Fruit fly (Drosophila melanogaster) whole organism, embryonic: ENCODE data around the gene RpL35.

Source experiments
- Antp ChIP-seq: fragments of 200-800 bp; sonication (Bioruptor generic); optimal IDR thresholded peaks from 3 replicates; lab custom pipeline; 2016; ENCODE audit warnings: missing biosample characterization, missing genetic modification characterization
- BEAF-32 ChIP-seq: fragments of 200-800 bp; sonication (Bioruptor generic); optimal IDR thresholded peaks from 3 replicates; lab custom pipeline; 2017; ENCODE audit warnings: missing biosample characterization, missing genetic modification characterization, mild to moderate bottlenecking, moderate library complexity, missing genetic modification reagents
- CG10431 ChIP-seq: fragments of 200-800 bp; sonication (Bioruptor generic); optimal IDR thresholded peaks from 3 replicates; lab custom pipeline; 2018; ENCODE audit warnings: missing biosample characterization, mild to moderate bottlenecking, missing genetic modification characterization
- CG10462 ChIP-seq: fragments of 200-800 bp; sonication (Bioruptor generic); optimal IDR thresholded peaks from 2 replicates; lab custom pipeline; 2016; ENCODE audit warnings: missing biosample characterization, missing genetic modification characterization
- CG11247 ChIP-seq: fragments of 200-800 bp; sonication (Bioruptor generic); IDR thresholded peaks from 2 replicates; pipeline ENCODE4 v1.3.6; 2022; ENCODE audit warnings: missing biosample characterization, missing genetic modification characterization
- CG12299 ChIP-seq: fragments of 200-800 bp; sonication (Bioruptor generic); optimal IDR thresholded peaks from 2 replicates; lab custom pipeline; 2018; ENCODE audit warnings: missing biosample characterization, mild to moderate bottlenecking, missing genetic modification characterization
- CG12744 ChIP-seq: fragments of 200-800 bp; sonication (Bioruptor generic); optimal IDR thresholded peaks from 2 replicates; lab custom pipeline; 2016; ENCODE audit warnings: missing biosample characterization, missing genetic modification characterization
- CG13624 ChIP-seq: fragments of 200-800 bp; sonication (Bioruptor generic); optimal IDR thresholded peaks from 2 replicates; lab custom pipeline; 2016; ENCODE audit warnings: missing biosample characterization, missing genetic modification characterization
- CG15479 ChIP-seq: fragments of 200-800 bp; sonication (Bioruptor generic); optimal IDR thresholded peaks from 3 replicates; lab custom pipeline; 2019; ENCODE audit warnings: missing biosample characterization, mild to moderate bottlenecking, missing genetic modification characterization, moderate library complexity
- CG15601 ChIP-seq: fragments of 200-800 bp; sonication (Bioruptor generic); optimal IDR thresholded peaks from 3 replicates; lab custom pipeline; 2019; ENCODE audit warnings: missing biosample characterization, mild to moderate bottlenecking, missing genetic modification characterization, moderate library complexity
- CG17568 ChIP-seq: fragments of 200-800 bp; sonication (Bioruptor generic); optimal IDR thresholded peaks from 2 replicates; lab custom pipeline; 2018; ENCODE audit warnings: missing biosample characterization, mild to moderate bottlenecking, missing genetic modification characterization, moderate library complexity
- CG2120 ChIP-seq: fragments of 200-800 bp; sonication (Bioruptor generic); optimal IDR thresholded peaks from 3 replicates; lab custom pipeline; 2016; ENCODE audit warnings: missing biosample characterization, missing genetic modification characterization
- CG33557 ChIP-seq: fragments of 200-800 bp; sonication (Bioruptor generic); optimal IDR thresholded peaks from 2 replicates; lab custom pipeline; 2019; ENCODE audit warnings: missing biosample characterization, mild to moderate bottlenecking, missing genetic modification characterization, moderate library complexity
- CG3407 ChIP-seq: fragments of 200-800 bp; sonication (Bioruptor generic); optimal IDR thresholded peaks from 2 replicates; lab custom pipeline; 2018; ENCODE audit warnings: missing biosample characterization, mild to moderate bottlenecking, missing genetic modification characterization
- CG4404 ChIP-seq: fragments of 200-800 bp; sonication (Bioruptor generic); IDR thresholded peaks from 2 replicates; pipeline ENCODE4 v1.3.6; 2022; ENCODE audit warnings: missing biosample characterization, missing genetic modification characterization
- CG4854 ChIP-seq: fragments of 200-800 bp; sonication (Bioruptor generic); optimal IDR thresholded peaks from 2 replicates; lab custom pipeline; 2016; ENCODE audit warnings: missing biosample characterization, missing genetic modification characterization, inconsistent platforms
- CG6175 ChIP-seq: fragments of 200-800 bp; sonication (Bioruptor generic); IDR thresholded peaks from 3 replicates; pipeline ENCODE4 v1.3.6; 2022; ENCODE audit warnings: missing biosample characterization, missing genetic modification characterization
- CG6254 ChIP-seq: fragments of 200-800 bp; sonication (Bioruptor generic); optimal IDR thresholded peaks from 3 replicates; lab custom pipeline; 2017; ENCODE audit warnings: mild to moderate bottlenecking, missing biosample characterization, missing genetic modification reagents, missing genetic modification characterization
- CG6654 ChIP-seq: fragments of 200-800 bp; sonication (Bioruptor generic); optimal IDR thresholded peaks from 2 replicates; lab custom pipeline; 2017; ENCODE audit warnings: missing biosample characterization, mild to moderate bottlenecking, missing genetic modification characterization
- Chrac-16 ChIP-seq: fragments of 200-800 bp; sonication (Bioruptor generic); optimal IDR thresholded peaks from 3 replicates; lab custom pipeline; 2016; ENCODE audit warnings: missing biosample characterization, missing genetic modification characterization
- D ChIP-seq, 2 experiments: fragments of 200-800 bp in 1 of 2; fragments of >200 bp in 1 of 2; sonication (Bioruptor generic) in 1 of 2; optimal IDR thresholded peaks; 2 replicates in 1 of 2; 3 replicates in 1 of 2; lab custom pipeline; 2017; ENCODE audit warnings: mild to moderate bottlenecking in 1 of 2, missing biosample characterization in 1 of 2, missing genetic modification characterization in 1 of 2, missing genetic modification reagents in 1 of 2
- ERR ChIP-seq: fragments of 200-800 bp; sonication (Bioruptor generic); optimal IDR thresholded peaks from 2 replicates; lab custom pipeline; 2016; ENCODE audit warnings: missing biosample characterization, missing genetic modification characterization
- Fer2 ChIP-seq: fragments of 200-800 bp; sonication (Bioruptor generic); optimal IDR thresholded peaks from 2 replicates; lab custom pipeline; 2018; ENCODE audit warnings: missing biosample characterization, mild to moderate bottlenecking, missing genetic modification characterization, moderate library complexity
- NC2α ChIP-seq: fragments of 200-800 bp; sonication (Bioruptor generic); optimal IDR thresholded peaks from 2 replicates; lab custom pipeline; 2016; ENCODE audit warnings: missing biosample characterization, missing genetic modification characterization
- Opbp ChIP-seq: fragments of 200-800 bp; sonication (Bioruptor generic); IDR thresholded peaks from 3 replicates; pipeline ENCODE4 v1.3.6; 2022; ENCODE audit warnings: missing biosample characterization, missing genetic modification characterization; ENCODE audit not compliant: partially characterized antibody
- Tbp ChIP-seq: fragments of >200 bp; optimal IDR thresholded peaks from 2 replicates; lab custom pipeline; 2018; ENCODE audit warnings: missing biosample characterization, missing genetic modification characterization
- Vsx1 ChIP-seq: fragments of 200-800 bp; sonication (Bioruptor generic); optimal IDR thresholded peaks from 2 replicates; lab custom pipeline; 2017; ENCODE audit warnings: missing biosample characterization, mild to moderate bottlenecking, missing genetic modification characterization, missing genetic modification reagents
- ab ChIP-seq: fragments of 200-800 bp; sonication (Bioruptor generic); optimal IDR thresholded peaks from 2 replicates; lab custom pipeline; 2016; ENCODE audit warnings: missing biosample characterization, missing genetic modification characterization
- bowl ChIP-seq: fragments of 200-800 bp; sonication (Bioruptor generic); IDR thresholded peaks from 2 replicates; pipeline ENCODE4 v1.3.6; 2022; ENCODE audit warnings: missing biosample characterization, missing genetic modification characterization
- chn ChIP-seq: fragments of 200-800 bp; sonication (Bioruptor generic); optimal IDR thresholded peaks from 2 replicates; lab custom pipeline; 2016; ENCODE audit warnings: missing biosample characterization, missing genetic modification characterization
- dimm ChIP-seq: fragments of 200-800 bp; sonication (Bioruptor generic); IDR thresholded peaks from 2 replicates; pipeline ENCODE4 v1.3.6; 2022; ENCODE audit warnings: missing biosample characterization, missing genetic modification characterization
- dmrt99B ChIP-seq: fragments of 200-800 bp; sonication (Bioruptor generic); optimal IDR thresholded peaks from 2 replicates; lab custom pipeline; 2018; ENCODE audit warnings: missing biosample characterization, mild to moderate bottlenecking, missing genetic modification characterization, moderate library complexity
- en ChIP-seq: fragments of 200-800 bp; sonication (Bioruptor generic); optimal IDR thresholded peaks from 2 replicates; lab custom pipeline; 2016; ENCODE audit warnings: missing biosample characterization, missing genetic modification characterization
- fu2 ChIP-seq: fragments of 200-800 bp; sonication (Bioruptor generic); optimal IDR thresholded peaks from 2 replicates; lab custom pipeline; 2016; ENCODE audit warnings: missing biosample characterization, missing genetic modification characterization
- h ChIP-seq: fragments of >200 bp; optimal IDR thresholded peaks from 2 replicates; lab custom pipeline; 2017
- ken ChIP-seq: fragments of 200-800 bp; sonication (Bioruptor generic); IDR thresholded peaks from 3 replicates; pipeline ENCODE4 v1.3.6; 2022; ENCODE audit warnings: missing biosample characterization, missing genetic modification characterization
- lov ChIP-seq, 2 experiments: fragments of 200-800 bp in 1 of 2; fragments of >200 bp in 1 of 2; sonication (Bioruptor generic) in 1 of 2; IDR thresholded peaks in 1 of 2; optimal IDR thresholded peaks in 1 of 2; 2 replicates in 1 of 2; 3 replicates in 1 of 2; pipeline versions ENCODE4 v1.3.6 to Lab custom; 2017 to 2022; ENCODE audit warnings: missing biosample characterization in 1 of 2, missing genetic modification characterization in 1 of 2
- mld ChIP-seq: fragments of 200-800 bp; sonication (Bioruptor generic); IDR thresholded peaks from 3 replicates; pipeline ENCODE4 v1.3.6; 2022; ENCODE audit warnings: missing biosample characterization, missing genetic modification characterization; ENCODE audit not compliant: partially characterized antibody
- org-1 ChIP-seq: fragments of 200-800 bp; sonication (Bioruptor generic); optimal IDR thresholded peaks from 2 replicates; lab custom pipeline; 2017; ENCODE audit warnings: missing biosample characterization, missing genetic modification characterization
- pfk ChIP-seq: fragments of 200-800 bp; sonication (Bioruptor generic); optimal IDR thresholded peaks from 2 replicates; lab custom pipeline; 2018; ENCODE audit warnings: missing biosample characterization, mild to moderate bottlenecking, missing genetic modification characterization, moderate library complexity
- pum ChIP-seq: fragments of 200-800 bp; sonication (Bioruptor generic); optimal IDR thresholded peaks from 2 replicates; lab custom pipeline; 2016; ENCODE audit warnings: missing biosample characterization, missing genetic modification characterization
- row ChIP-seq: fragments of 200-800 bp; sonication (Bioruptor generic); IDR thresholded peaks from 3 replicates; pipeline ENCODE4 v1.3.6; 2022; ENCODE audit warnings: missing biosample characterization, missing genetic modification characterization
- salm ChIP-seq: fragments of 200-800 bp; sonication (Bioruptor generic); optimal IDR thresholded peaks from 2 replicates; lab custom pipeline; 2018; ENCODE audit warnings: missing biosample characterization, mild to moderate bottlenecking, missing genetic modification characterization
- sqz ChIP-seq: fragments of 200-800 bp; sonication (Bioruptor generic); optimal IDR thresholded peaks from 3 replicates; lab custom pipeline; 2018; ENCODE audit warnings: missing biosample characterization, mild to moderate bottlenecking, missing genetic modification characterization
- ssp ChIP-seq: fragments of 200-800 bp; sonication (Bioruptor generic); IDR thresholded peaks from 2 replicates; pipeline ENCODE4 v1.3.6; 2022; ENCODE audit warnings: missing biosample characterization, missing genetic modification characterization
- tap ChIP-seq: fragments of 200-800 bp; optimal IDR thresholded peaks from 3 replicates; lab custom pipeline; 2019; ENCODE audit warnings: missing biosample characterization, mild to moderate bottlenecking, missing genetic modification characterization, moderate library complexity
- tll ChIP-seq, 2 experiments: fragments of 200-800 bp in 1 of 2; fragments of >200 bp in 1 of 2; sonication (Bioruptor generic) in 1 of 2; optimal IDR thresholded peaks; 2 replicates each; lab custom pipeline; 2017 to 2019; ENCODE audit warnings: missing biosample characterization in 2 of 2, missing genetic modification characterization in 2 of 2, mild to moderate bottlenecking in 1 of 2, moderate library complexity in 1 of 2
- trem ChIP-seq: fragments of 200-800 bp; optimal IDR thresholded peaks from 3 replicates; lab custom pipeline; 2019; ENCODE audit warnings: missing biosample characterization, mild to moderate bottlenecking, missing genetic modification characterization, moderate library complexity
- twi ChIP-seq: fragments of 200-800 bp; optimal IDR thresholded peaks from 2 replicates; lab custom pipeline; 2019; ENCODE audit warnings: missing biosample characterization, mild to moderate bottlenecking, missing genetic modification characterization, moderate library complexity
- yki ChIP-seq: fragments of >200 bp; optimal IDR thresholded peaks from 3 replicates; lab custom pipeline; 2018

Gene RpL35

dm6 chrX:5648437-5648959, 23.7 kb upstream of the RpL35 start, which contains the start of gene OtopLa (continued):
- TF ChIP-seq row (GFP tag; lab: Robert Waterston, UW), result peak; percentile 84
- peak; percentile 42 for TF ChIP-seq CG33557 (GFP tag; lab: Kevin White, UChicago)
- peak; percentile 77 for TF ChIP-seq bowl (GFP tag; lab: Robert Waterston, UW)
- TF ChIP-seq CG6254, result peak; percentile 78
- TF ChIP-seq salm (tag; lab: Kevin White, UChicago), result peak; percentile 78
- TF ChIP-seq mld (GFP tag; lab: Robert Waterston, UW), result no peak
- no peak for TF ChIP-seq lov (optimal IDR thresholded peaks at IDR 0.05; lab: Kevin White, UChicago)
- peak; percentile 85 for TF ChIP-seq lov (GFP tag; IDR thresholded peaks at IDR 0.05; lab: Robert Waterston, UW)
- peak; percentile 69 for TF ChIP-seq CG4854 (GFP tag; lab: Kevin White, UChicago)
- peak; percentile 57 for TF ChIP-seq Fer2
- TF ChIP-seq CG2120 (GFP tag; lab: Kevin White, UChicago), result peak; percentile 77
- no peak for TF ChIP-seq twi (tag; lab: Kevin White, UChicago)
- TF ChIP-seq CG6654, result peak; percentile 70
- TF ChIP-seq BEAF-32 (GFP tag; lab: Kevin White, UChicago), result no peak
- no peak for TF ChIP-seq yki (lab: Kevin White, UChicago)
- peak; percentile 66 for TF ChIP-seq CG17568 (GFP tag; lab: Kevin White, UChicago)
- TF ChIP-seq tap, result peak; percentile 73
- TF ChIP-seq CG10431 (GFP tag; lab: Kevin White, UChicago), result peak; percentile 50
- peak; percentile 83 for TF ChIP-seq pum
- TF ChIP-seq tll (GFP tag; optimal IDR thresholded peaks at IDR 0.05; lab: Kevin White, UChicago), result no peak
- peak; percentile 71 for TF ChIP-seq CG12299 (tag; lab: Kevin White, UChicago)
- peak; percentile 67 for TF ChIP-seq CG4404
- TF ChIP-seq ab, result peak; percentile 31
- peak; percentile 70 for TF ChIP-seq chn (GFP tag; lab: Kevin White, UChicago)
- TF ChIP-seq h (lab: Kevin White, UChicago), result no peak
- peak; percentile 78 for TF ChIP-seq ERR (GFP tag; lab: Kevin White, UChicago)
- peak; percentile 78 for TF ChIP-seq CG11247 (GFP tag; lab: Robert Waterston, UW)
- TF ChIP-seq Antp (GFP tag; lab: Kevin White, UChicago), result peak; percentile 81
- no peak for TF ChIP-seq Opbp (GFP tag; lab: Robert Waterston, UW)
- TF ChIP-seq CG15479 (GFP tag; lab: Kevin White, UChicago), result no peak
- peak; percentile 52 for TF ChIP-seq CG12744 (GFP tag; lab: Kevin White, UChicago)
- no peak for TF ChIP-seq Tbp (GFP tag; lab: Kevin White, UChicago)
- TF ChIP-seq ssp (GFP tag; lab: Robert Waterston, UW), result peak; percentile 63
- TF ChIP-seq Chrac-16 (GFP tag; lab: Kevin White, UChicago), result peak; percentile 73
- peak; percentile 59 for TF ChIP-seq dimm
- peak; percentile 59 for TF ChIP-seq fu2 (GFP tag; lab: Kevin White, UChicago)
- peak; percentile 89 for TF ChIP-seq dmrt99B (tag; lab: Kevin White, UChicago)
- peak; percentile 63 for TF ChIP-seq CG10462 (GFP tag; lab: Kevin White, UChicago)
- TF ChIP-seq sqz (GFP tag; lab: Kevin White, UChicago), result peak; percentile 58
- TF ChIP-seq D (optimal IDR thresholded peaks at IDR 0.05; lab: Kevin White, UChicago), result no peak
- peak; percentile 86 for TF ChIP-seq D (GFP tag; optimal IDR thresholded peaks at IDR 0.05; lab: Kevin White, UChicago)
- peak; percentile 55 for TF ChIP-seq Vsx1 (GFP tag; lab: Kevin White, UChicago)
- TF ChIP-seq CG6175, result peak; percentile 50; the same call in 1 of the 3 replicates
- peak; percentile 76 for TF ChIP-seq CG15601 (tag; lab: Kevin White, UChicago)
- TF ChIP-seq ken, result peak; percentile 89
- peak; percentile 83 for TF ChIP-seq org-1 (GFP tag; lab: Kevin White, UChicago)
- TF ChIP-seq CG3407 (GFP tag; lab: Kevin White, UChicago), result peak; percentile 80
- peak; percentile 68 for TF ChIP-seq CG13624
- TF ChIP-seq pfk, result no peak
- peak; percentile 44 for TF ChIP-seq NC2α (GFP tag; lab: Kevin White, UChicago)
- peak; percentile 70 for TF ChIP-seq trem (tag; lab: Kevin White, UChicago)
- TF ChIP-seq en (GFP tag; lab: Kevin White, UChicago), result peak; percentile 80
